Worm (Caenorhabditis elegans) whole organism, L3 larva: ENCODE measurements around the gene sox-3.

Source experiments
- lin-39 ChIP-seq: fragments of 150-350 bp; optimal IDR thresholded peaks from 2 replicates; lab custom pipeline; 2018; ENCODE audit warnings: missing biosample characterization, missing genetic modification reagents, missing genetic modification characterization
- lsy-12 ChIP-seq: sonication (generic microtip); optimal IDR thresholded peaks from 2 replicates; lab custom pipeline; 2016; ENCODE audit warnings: mild to moderate bottlenecking, missing genetic modification characterization, missing compliant biosample characterization
- nhr-25 ChIP-seq: sonication (generic microtip); optimal IDR thresholded peaks from 2 replicates; lab custom pipeline; 2017; ENCODE audit warnings: missing biosample characterization, missing genetic modification characterization
- pha-4 ChIP-seq: fragments of 150-350 bp; optimal IDR thresholded peaks from 2 replicates; lab custom pipeline; 2014; ENCODE audit warnings: missing biosample characterization, missing genetic modification reagents, missing genetic modification characterization
- unc-62 ChIP-seq: fragments of 150-350 bp; sonication (generic microtip); optimal IDR thresholded peaks from 4 replicates; lab custom pipeline; 2014; ENCODE audit warnings: missing biosample characterization, missing genetic modification reagents, missing genetic modification characterization

DNA sequence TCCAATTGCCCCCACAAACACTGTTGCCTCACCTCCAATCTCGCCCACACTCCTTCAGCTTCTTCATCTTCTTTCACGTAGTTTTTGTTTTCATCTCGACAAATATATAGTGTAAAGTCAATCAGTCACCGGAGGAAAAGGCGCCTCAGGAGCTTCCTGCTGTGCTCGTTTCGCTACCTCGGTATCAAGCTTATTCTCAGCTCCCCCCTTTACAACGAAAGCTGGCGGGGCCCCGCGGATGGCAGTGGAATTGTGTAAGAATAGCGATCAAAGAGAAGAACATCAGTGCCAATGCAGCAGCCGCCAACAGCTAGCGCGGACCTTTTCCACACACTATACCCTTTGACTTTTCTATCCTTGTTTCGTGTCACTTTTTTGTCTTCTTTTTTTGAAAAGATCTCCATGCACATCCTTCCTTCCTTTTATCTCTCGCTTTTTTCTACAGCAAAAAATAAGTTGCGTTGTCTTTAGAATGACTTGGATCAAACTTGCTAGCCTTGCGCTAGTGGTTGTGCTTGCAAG is 8.3 kb downstream of the sox-3 start, which contains the start of gene csq-1:
- TF ChIP-seq lin-39 (no peak), unc-62 (GFP tag; lab: Kevin White, UChicago) (no peak), nhr-25 (tag; lab: Kevin White, UChicago) (no peak), lsy-12 (tag; lab: Kevin White, UChicago) (no peak), pha-4 (tag; lab: Kevin White, UChicago) (no peak)
